Worm (Caenorhabditis elegans) whole organism, L1 larva: Measurements from ENCODE around the gene frm-3.

ENCODE experiments used
- C16A3.4 ChIP-seq: fragments of 150-350 bp; optimal IDR thresholded peaks from 2 replicates; lab custom pipeline; 2014; ENCODE audit warnings: missing biosample characterization, missing genetic modification characterization
- C34B4.2 ChIP-seq: sonication (generic microtip); optimal IDR thresholded peaks from 2 replicates; lab custom pipeline; 2017; ENCODE audit warnings: mild to moderate bottlenecking, missing genetic modification characterization, missing compliant biosample characterization
- F16B12.6 ChIP-seq: fragments of 150-350 bp; optimal IDR thresholded peaks from 2 replicates; lab custom pipeline; 2014; ENCODE audit warnings: missing biosample characterization, missing genetic modification characterization
- aly-2 ChIP-seq: fragments of 150-350 bp; optimal IDR thresholded peaks from 2 replicates; lab custom pipeline; 2014; ENCODE audit warnings: missing biosample characterization, missing genetic modification characterization
- ama-1 ChIP-seq: fragments of 150-350 bp; optimal IDR thresholded peaks from 2 replicates; lab custom pipeline; 2014
- ceh-8 ChIP-seq: fragments of 200-800 bp; sonication (Bioruptor generic); optimal IDR thresholded peaks from 2 replicates; lab custom pipeline; 2018; ENCODE audit warnings: mild to moderate bottlenecking, missing genetic modification characterization, moderate library complexity, missing compliant biosample characterization
- ceh-82 ChIP-seq, 3 experiments: fragments of 150-350 bp in 1 of 3; sonication (generic microtip) in 2 of 3; optimal IDR thresholded peaks; 2 replicates each; lab custom pipeline; 2014 to 2017; ENCODE audit warnings: missing biosample characterization in 3 of 3, missing genetic modification characterization in 3 of 3
- ceh-90 ChIP-seq: sonication (generic microtip); optimal IDR thresholded peaks from 2 replicates; lab custom pipeline; 2016; ENCODE audit warnings: missing genetic modification characterization, missing compliant biosample characterization
- efl-1 ChIP-seq, 4 experiments: fragments of 150-350 bp; optimal IDR thresholded peaks in 3 of 4; peaks in 1 of 4; 1 replicate in 1 of 4; 2 replicates in 3 of 4; lab custom pipeline; 2014; ENCODE audit warnings: missing biosample characterization in 2 of 4, missing genetic modification characterization in 2 of 4, missing genetic modification reagents in 2 of 4
- egl-13 ChIP-seq: sonication (generic microtip); optimal IDR thresholded peaks from 2 replicates; lab custom pipeline; 2016; ENCODE audit warnings: missing genotype, missing genetic modification reagents, missing genetic modification characterization, missing compliant biosample characterization
- elt-2 ChIP-seq: sonication (generic microtip); optimal IDR thresholded peaks from 2 replicates; lab custom pipeline; 2016; ENCODE audit warnings: missing genetic modification characterization, mild to moderate bottlenecking, inconsistent platforms, missing compliant biosample characterization, missing genetic modification reagents
- fkh-4 ChIP-seq: sonication (generic microtip); optimal IDR thresholded peaks from 2 replicates; lab custom pipeline; 2016; ENCODE audit warnings: missing compliant biosample characterization, missing genetic modification characterization, borderline replicate concordance
- grh-1 ChIP-seq: fragments of 200-800 bp; sonication (Bioruptor generic); IDR thresholded peaks from 2 replicates; pipeline ENCODE4 v1.3.6; 2022; ENCODE audit warnings: missing genetic modification reagents, missing genetic modification characterization, missing compliant biosample characterization
- hlh-17 ChIP-seq: fragments of 200-800 bp; sonication (Bioruptor generic); optimal IDR thresholded peaks from 2 replicates; lab custom pipeline; 2018; ENCODE audit warnings: missing genetic modification characterization, mild to moderate bottlenecking, missing compliant biosample characterization, moderate library complexity, borderline replicate concordance
- hpl-2 ChIP-seq: fragments of 150-350 bp; optimal IDR thresholded peaks from 2 replicates; lab custom pipeline; 2014; ENCODE audit warnings: missing biosample characterization, missing genetic modification reagents, missing genetic modification characterization
- irx-1 ChIP-seq: sonication (generic microtip); optimal IDR thresholded peaks from 2 replicates; lab custom pipeline; 2016; ENCODE audit warnings: missing genetic modification characterization, missing compliant biosample characterization
- jun-1 ChIP-seq: fragments of 150-350 bp; optimal IDR thresholded peaks from 2 replicates; lab custom pipeline; 2014; ENCODE audit warnings: missing biosample characterization, missing genetic modification reagents, missing genetic modification characterization
- lin-35 ChIP-seq, 2 experiments: fragments of 150-350 bp; optimal IDR thresholded peaks; 2 replicates each; lab custom pipeline; 2014; ENCODE audit warnings: missing biosample characterization in 2 of 2, missing genetic modification characterization in 2 of 2, missing genetic modification reagents in 2 of 2
- lin-39 ChIP-seq: fragments of 150-350 bp; optimal IDR thresholded peaks from 2 replicates; lab custom pipeline; 2014; ENCODE audit warnings: missing biosample characterization, missing genetic modification reagents, missing genetic modification characterization
- lir-3 ChIP-seq: sonication (generic microtip); optimal IDR thresholded peaks from 2 replicates; lab custom pipeline; 2016; ENCODE audit warnings: mild to moderate bottlenecking, missing genetic modification characterization, moderate library complexity, missing compliant biosample characterization; ENCODE audit not compliant: poor library complexity
- lsy-2 ChIP-seq, 2 experiments: fragments of 150-350 bp; optimal IDR thresholded peaks; 2 replicates each; lab custom pipeline; 2014; ENCODE audit warnings: missing biosample characterization in 2 of 2, missing genetic modification characterization in 2 of 2
- nhr-19 ChIP-seq: fragments of 200-800 bp; sonication (Bioruptor generic); conservative IDR thresholded peaks from 2 replicates; pipeline ENCODE4 v1.3.6; 2022; ENCODE audit warnings: missing genetic modification characterization, missing compliant biosample characterization
- nhr-71 ChIP-seq: sonication (generic microtip); optimal IDR thresholded peaks from 2 replicates; lab custom pipeline; 2016; ENCODE audit warnings: mild to moderate bottlenecking, missing genetic modification characterization, moderate library complexity, missing compliant biosample characterization
- nhr-85 ChIP-seq: sonication (generic microtip); peaks from one replicate; lab custom pipeline; 2016; ENCODE audit warnings: missing genetic modification characterization, inconsistent platforms, missing compliant biosample characterization
- pag-3 ChIP-seq: sonication (generic microtip); optimal IDR thresholded peaks from 2 replicates; lab custom pipeline; 2017; ENCODE audit warnings: missing genetic modification characterization, mild to moderate bottlenecking, missing compliant biosample characterization, antibody characterized with exemption, borderline replicate concordance; ENCODE audit not compliant: insufficient read depth
- rnt-1 ChIP-seq: sonication (generic microtip); optimal IDR thresholded peaks from 2 replicates; lab custom pipeline; 2016; ENCODE audit warnings: mild to moderate bottlenecking, missing genetic modification characterization, moderate library complexity, missing compliant biosample characterization
- skn-1 ChIP-seq: fragments of 150-350 bp; optimal IDR thresholded peaks from 2 replicates; lab custom pipeline; 2014; ENCODE audit warnings: missing biosample characterization, missing genetic modification characterization
- snpc-4 ChIP-seq: fragments of 150-350 bp; optimal IDR thresholded peaks from 2 replicates; lab custom pipeline; 2014; ENCODE audit warnings: missing biosample characterization, missing genetic modification characterization
- sptf-1 ChIP-seq: fragments of 150-350 bp; optimal IDR thresholded peaks from 2 replicates; lab custom pipeline; 2014; ENCODE audit warnings: missing biosample characterization, missing genetic modification characterization
- tlp-1 ChIP-seq: fragments of 150-350 bp; optimal IDR thresholded peaks from 2 replicates; lab custom pipeline; 2014; ENCODE audit warnings: missing biosample characterization, missing genetic modification characterization
- unc-86 ChIP-seq: sonication (generic microtip); optimal IDR thresholded peaks from 2 replicates; lab custom pipeline; 2016; ENCODE audit warnings: missing genetic modification characterization, missing compliant biosample characterization
- unc-98 ChIP-seq: fragments of 200-800 bp; sonication (Bioruptor generic); IDR thresholded peaks from 2 replicates; pipeline ENCODE4 v1.3.6; 2022; ENCODE audit warnings: missing genetic modification characterization, missing compliant biosample characterization
- zip-4 ChIP-seq: fragments of 200-800 bp; sonication (Bioruptor generic); optimal IDR thresholded peaks from 2 replicates; lab custom pipeline; 2018; ENCODE audit warnings: mild to moderate bottlenecking, missing genetic modification characterization, moderate library complexity, missing compliant biosample characterization
- ztf-11 ChIP-seq, 2 experiments: sonication (generic microtip); optimal IDR thresholded peaks; 2 replicates each; lab custom pipeline; 2016 to 2017; ENCODE audit warnings: missing genetic modification characterization in 2 of 2, missing biosample characterization in 1 of 2, missing compliant biosample characterization in 1 of 2
- ztf-4 ChIP-seq: fragments of 150-350 bp; optimal IDR thresholded peaks from 2 replicates; lab custom pipeline; 2014; ENCODE audit warnings: missing biosample characterization, missing genetic modification characterization

frm-3 gene

DNA sequence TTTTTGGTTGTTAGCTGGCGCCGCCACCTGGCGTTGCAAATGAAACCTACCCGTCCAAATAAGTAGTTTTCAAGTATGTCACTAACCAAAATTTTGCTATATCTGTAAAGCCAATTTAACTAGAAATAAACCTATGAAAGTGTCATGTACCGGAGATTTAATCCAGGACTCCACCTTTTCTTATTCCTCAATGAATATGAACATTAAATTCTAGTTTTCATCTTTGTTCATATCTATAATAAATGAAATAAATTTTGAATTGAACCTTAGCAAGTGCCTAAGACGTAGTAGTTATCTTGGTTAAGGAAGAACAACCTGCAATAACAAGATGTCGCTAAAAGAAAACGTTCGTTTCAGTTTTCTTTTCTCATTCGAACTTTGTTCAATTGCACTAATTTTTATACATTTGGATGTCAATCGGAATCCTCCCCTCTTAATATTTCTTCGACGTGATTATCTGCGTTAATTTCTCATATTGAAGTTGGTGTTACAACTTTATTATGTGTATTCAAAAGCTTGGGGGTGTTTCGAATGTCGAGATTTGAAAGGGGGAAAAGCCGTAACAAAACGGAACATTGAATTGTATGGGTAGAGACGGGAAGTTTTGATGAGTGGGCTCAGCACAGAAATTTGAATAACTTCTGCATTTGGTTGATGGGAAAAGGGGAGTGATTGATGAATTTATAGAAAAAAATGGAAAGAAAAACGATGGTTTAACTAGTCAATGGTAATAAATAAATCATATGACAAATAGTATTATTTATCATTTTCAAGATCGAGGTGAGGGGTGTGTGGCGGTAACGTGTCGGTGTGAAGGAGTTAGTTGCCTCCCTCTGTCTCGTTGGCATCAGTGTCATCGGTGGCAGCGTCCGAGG is 31.2 kb downstream of the frm-3 start (continued):
- TF ChIP-seq F16B12.6 (tag; lab: Kevin White, UChicago) (no peak), jun-1 (peak; percentile 27), tlp-1 (tag; lab: Kevin White, UChicago) (no peak), C16A3.4 (tag; lab: Kevin White, UChicago) (peak; percentile 8), grh-1 (GFP tag; lab: Robert Waterston, UW) (no peak), zip-4 (GFP tag; lab: Kevin White, UChicago) (no peak), nhr-71 (tag; lab: Kevin White, UChicago) (peak; percentile 60), ztf-4 (peak; percentile 12), unc-86 (peak; percentile 24), aly-2 (tag; lab: Kevin White, UChicago) (peak; percentile 78), irx-1 (no peak), nhr-85 (tag; lab: Kevin White, UChicago) (peak; percentile 77), skn-1 (tag; lab: Kevin White, UChicago) (no peak), ama-1 (lab: Kevin White, UChicago) (peak; percentile 61), ceh-82 (tag; optimal IDR thresholded peaks at IDR 0.05; lab: Kevin White, UChicago) (no peak), lin-39 (tag; lab: Kevin White, UChicago) (no peak), egl-13 (tag; lab: Kevin White, UChicago) (peak; percentile 27), elt-2 (tag; lab: Kevin White, UChicago) (peak; percentile 31), pag-3 (tag; lab: Kevin White, UChicago) (no peak), fkh-4 (tag; lab: Kevin White, UChicago) (no peak), efl-1 (optimal IDR thresholded peaks at IDR 0.05; lab: Kevin White, UChicago) (peak in 1 of 2 experiments; percentile 39), efl-1 (GFP tag; optimal IDR thresholded peaks at IDR 0.05 in 1 of 2; lab: Kevin White, UChicago) (no peak), lir-3 (tag; lab: Kevin White, UChicago) (no peak), nhr-19 (GFP tag; lab: Robert Waterston, UW) (0 out of 2 replicates have a peak, but pooled peaks have one; percentile 12), hpl-2 (GFP tag; lab: Kevin White, UChicago) (no peak), snpc-4 (tag; lab: Kevin White, UChicago) (no peak), sptf-1 (tag; lab: Kevin White, UChicago) (no peak), lin-35 (GFP tag; optimal IDR thresholded peaks at IDR 0.05; lab: Kevin White, UChicago) (no peak), ceh-8 (no peak), ztf-11 (tag; optimal IDR thresholded peaks at IDR 0.05; lab: Kevin White, UChicago) (no peak)

DNA sequence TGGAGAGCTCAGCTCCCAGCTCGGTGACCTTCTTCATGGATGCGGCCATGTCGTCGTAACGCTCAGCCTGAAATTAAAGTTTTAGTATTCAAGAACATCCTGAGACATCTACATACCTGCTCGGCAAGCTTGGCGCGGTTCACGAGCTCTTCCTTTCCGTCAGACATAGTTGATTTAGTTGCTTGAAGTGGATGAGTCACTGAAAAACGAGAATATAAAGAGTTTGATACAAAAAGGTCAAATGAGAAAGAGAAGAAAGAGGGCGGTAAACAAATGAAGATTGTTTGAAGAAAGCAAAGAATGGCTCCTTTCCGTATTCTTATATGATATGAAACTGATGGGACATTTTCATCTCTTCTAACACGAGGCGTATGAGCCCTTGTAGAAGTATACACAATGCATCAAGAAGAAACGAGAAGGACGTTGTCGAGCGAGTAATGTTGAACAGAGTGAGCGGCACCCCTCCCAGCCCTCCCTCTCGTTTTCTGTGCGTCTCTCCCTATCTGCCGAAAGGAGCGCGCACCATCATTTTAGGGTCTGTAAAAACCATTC is 33.0 kb downstream of the frm-3 start, which contains the start of gene ftt-2:
Gene ftt-2, minus strand, starts transcription at position 206 of the 552 bp plus-strand sequence.
- TF ChIP-seq ceh-90 (tag; lab: Kevin White, UChicago): peak; percentile 42
- TF ChIP-seq ztf-11 (tag; optimal IDR thresholded peaks at IDR 0.05; lab: Kevin White, UChicago): no peak
- no peak for TF ChIP-seq nhr-71 (tag; lab: Kevin White, UChicago)
- no peak for TF ChIP-seq unc-98 (GFP tag; lab: Robert Waterston, UW)
- TF ChIP-seq ama-1 (lab: Kevin White, UChicago): peak; percentile 36
- peak; percentile 36 for TF ChIP-seq rnt-1 (tag; lab: Kevin White, UChicago)
- TF ChIP-seq C34B4.2: no peak
- TF ChIP-seq lsy-2 (tag; optimal IDR thresholded peaks at IDR 0.05; lab: Kevin White, UChicago): no peak
- peak in 1 of 3 experiments; percentile 7 for TF ChIP-seq ceh-82 (tag; optimal IDR thresholded peaks at IDR 0.05; lab: Kevin White, UChicago)
- no peak for TF ChIP-seq grh-1 (GFP tag; lab: Robert Waterston, UW)
- TF ChIP-seq hlh-17 (GFP tag; lab: Kevin White, UChicago): no peak
